Worm (Caenorhabditis elegans): ENCODE data around the gene F37A8.5.
A peak's percentile ranks its signal among the peaks of the same experiment; 100 is the strongest.

The F37A8.5 gene

DNA sequence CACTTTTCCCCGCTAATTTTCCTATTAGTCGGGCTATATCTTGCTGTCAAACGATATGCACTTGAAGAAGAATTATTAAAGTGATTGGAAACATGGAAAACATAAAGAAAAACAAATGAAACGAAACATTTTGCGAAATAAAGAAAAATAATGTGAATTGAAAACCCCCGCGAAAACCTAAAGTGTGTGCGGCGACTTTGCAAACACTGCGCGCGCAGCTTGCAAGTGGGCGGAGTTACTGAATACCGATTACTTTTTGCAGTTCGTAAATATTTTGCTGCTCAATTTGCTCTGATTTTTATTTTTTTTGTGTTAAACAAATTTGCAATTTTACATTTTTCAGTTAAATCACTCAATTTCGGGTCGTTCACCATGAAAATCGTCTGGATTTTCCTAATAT lies 39.8 kb upstream of the F37A8.5 start, which contains the start of gene ccdc-47 (continued):
- 0 out of 2 replicates have a peak, but pooled peaks have one; percentile 47 for TF ChIP-seq egl-43 (GFP tag; IDR thresholded peaks at IDR 0.05)
- no peak for TF ChIP-seq F10B5.3 (tag; optimal IDR thresholded peaks at IDR 0.05)
- no peak for TF ChIP-seq cey-2 (tag; optimal IDR thresholded peaks at IDR 0.05; ENCODE audit: borderline replicate concordance, insufficient read depth)
- TF ChIP-seq snpc-4 (tag; optimal IDR thresholded peaks at IDR 0.05), result no peak
- TF ChIP-seq hlh-11 (tag; optimal IDR thresholded peaks at IDR 0.05), result peak; percentile 28
- no peak for TF ChIP-seq ceh-32 (tag; optimal IDR thresholded peaks at IDR 0.05; ENCODE audit: poor library complexity)
- peak; percentile 77 for TF ChIP-seq T26A8.4 (GFP tag; IDR thresholded peaks at IDR 0.05)
- TF ChIP-seq Y48G9A.11 (GFP tag; IDR thresholded peaks at IDR 0.05), result no peak
- TF ChIP-seq ztf-11 (tag; optimal IDR thresholded peaks at IDR 0.05), result no peak
- TF ChIP-seq ceh-44 (GFP tag; IDR thresholded peaks at IDR 0.05), result no peak
- TF ChIP-seq fkh-10 (GFP tag; optimal IDR thresholded peaks at IDR 0.05), result no peak
- no peak for TF ChIP-seq daf-16 (GFP tag; optimal IDR thresholded peaks at IDR 0.05)
- TF ChIP-seq daf-16 (tag; optimal IDR thresholded peaks at IDR 0.05), result peak; percentile 47
- no peak for TF ChIP-seq nhr-76 (tag; optimal IDR thresholded peaks at IDR 0.05)
- TF ChIP-seq zfp-3 (GFP tag; conservative IDR thresholded peaks at IDR 0.05), result no peak
- no peak for TF ChIP-seq lin-1 (GFP tag; IDR thresholded peaks at IDR 0.05)
- TF ChIP-seq lin-15B (tag; optimal IDR thresholded peaks at IDR 0.05), result no peak
- no peak for TF ChIP-seq ZK337.2 (GFP tag; IDR thresholded peaks at IDR 0.05)
- TF ChIP-seq nhr-42 (GFP tag; IDR thresholded peaks at IDR 0.05), result 0 out of 2 replicates have a peak, but pooled peaks have one; percentile 48
- TF ChIP-seq F26F4.8 (GFP tag; conservative IDR thresholded peaks at IDR 0.05), result no peak
- peak; percentile 85 for TF ChIP-seq dpl-1 (GFP tag; optimal IDR thresholded peaks at IDR 0.05)
- TF ChIP-seq nhr-11 (tag; optimal IDR thresholded peaks at IDR 0.05), result no peak

DNA sequence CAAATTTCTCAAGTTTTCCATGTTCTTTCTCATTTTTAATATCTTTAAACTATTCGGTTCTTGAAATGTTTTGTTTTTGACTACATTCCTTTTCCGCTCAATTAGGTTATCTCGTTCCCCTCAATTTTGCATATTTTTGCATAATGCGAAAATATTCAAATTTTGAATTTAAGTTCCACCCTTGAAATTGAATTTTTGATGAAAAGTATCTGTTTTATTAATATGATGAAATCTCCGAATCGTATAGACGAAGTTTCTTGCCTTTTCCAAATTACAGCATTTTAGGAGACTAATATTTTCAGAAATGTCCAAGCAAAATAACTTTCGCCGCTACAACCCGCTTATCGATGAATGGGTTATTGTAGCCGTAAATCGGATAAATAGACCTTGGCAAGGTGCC lies 37.9 kb upstream of the F37A8.5 start, which contains the start of gene ZK1058.3:
Gene ZK1058.3, plus strand, starts transcription at position 301 of the 400 bp plus-strand sequence.
- no peak for TF ChIP-seq egl-27 (tag; optimal IDR thresholded peaks at IDR 0.05)
- TF ChIP-seq zfp-3 (GFP tag; conservative IDR thresholded peaks at IDR 0.05), result 0 out of 2 replicates have a peak, but pooled peaks have one; percentile 37
- TF ChIP-seq unc-62 (GFP tag; optimal IDR thresholded peaks at IDR 0.05 in 1 of 2), result peak in 1 of 2 experiments; percentile 77
- TF ChIP-seq unc-62 (tag; optimal IDR thresholded peaks at IDR 0.05), result no peak

DNA sequence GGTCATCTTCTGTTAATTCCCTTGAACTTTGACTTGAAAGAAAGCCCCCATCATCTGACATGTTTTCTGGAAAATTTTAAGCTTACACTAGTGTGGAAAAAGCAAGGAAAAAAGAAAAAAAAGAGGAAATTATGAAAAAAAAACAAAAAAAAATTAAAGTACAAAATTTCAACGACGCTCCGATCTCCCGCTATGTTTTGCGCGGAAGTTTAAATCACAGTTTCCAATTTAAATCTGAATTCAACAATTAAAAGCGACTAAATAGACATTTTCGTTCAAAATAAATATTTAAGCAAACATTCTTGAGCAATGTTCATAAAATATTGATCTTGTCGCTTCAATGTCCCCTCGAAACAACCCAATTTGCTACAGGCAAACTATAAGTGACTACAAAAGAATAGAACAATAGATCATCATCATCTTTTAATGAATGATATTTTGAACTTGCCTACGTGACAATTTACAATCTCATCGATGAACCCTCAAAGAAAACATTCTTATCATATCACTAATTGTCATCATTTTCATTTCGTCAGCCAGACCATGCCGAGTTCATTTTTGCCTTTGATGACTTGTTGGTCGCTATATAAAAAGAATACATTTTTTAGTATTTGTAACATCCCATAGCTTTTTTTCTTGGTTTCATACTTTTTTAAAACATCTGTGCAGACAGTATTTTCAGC lies 34.6 kb upstream of the F37A8.5 start, which contains the start of the genes metl-6 and nit-1:
Gene metl-6, minus strand, starts transcription at position 66 of the 683 bp plus-strand sequence.
Gene nit-1, plus strand, starts transcription at position 562 of the 683 bp plus-strand sequence.
- TF ChIP-seq F44E2.7 (GFP tag; IDR thresholded peaks at IDR 0.05), result no peak
- peak; percentile 97 for TF ChIP-seq aha-1 (tag)
- TF ChIP-seq dpl-1 (GFP tag; optimal IDR thresholded peaks at IDR 0.05), result peak; percentile 74
- TF ChIP-seq hif-1 (tag; optimal IDR thresholded peaks at IDR 0.05), result peak; percentile 68 to 95
- peak; percentile 21; the same call in 1 of the 2 replicates for TF ChIP-seq dmd-6 (GFP tag; IDR thresholded peaks at IDR 0.05)
- no peak for TF ChIP-seq snpc-1.2 (GFP tag; IDR thresholded peaks at IDR 0.05)
- no peak for TF ChIP-seq jun-1 (tag; optimal IDR thresholded peaks at IDR 0.05)
- TF ChIP-seq nhr-28 (tag; optimal IDR thresholded peaks at IDR 0.05), result peak; percentile 84
- TF ChIP-seq nhr-102 (tag; optimal IDR thresholded peaks at IDR 0.05), result no peak
- TF ChIP-seq zfp-3 (GFP tag; conservative IDR thresholded peaks at IDR 0.05), result no peak
- TF ChIP-seq T20F7.1 (GFP tag; optimal IDR thresholded peaks at IDR 0.05), result peak; percentile 82
- TF ChIP-seq Y48G9A.11 (GFP tag; IDR thresholded peaks at IDR 0.05), result 0 out of 2 replicates have a peak, but pooled peaks have one; percentile 22
- no peak for TF ChIP-seq daf-16 (GFP tag; optimal IDR thresholded peaks at IDR 0.05)
- TF ChIP-seq daf-16 (tag; optimal IDR thresholded peaks at IDR 0.05), result peak; percentile 39
- peak; percentile 13 for TF ChIP-seq dve-1 (tag; optimal IDR thresholded peaks at IDR 0.05; ENCODE audit: insufficient read depth)
